Worm (Caenorhabditis elegans): ENCODE data around the gene F25E2.3.

Gene F25E2.3

ce11 chrX:857658-858057 lies 44.7 kb upstream of the F25E2.3 start:
- no peak for TF ChIP-seq ztf-26 (tag; optimal IDR thresholded peaks at IDR 0.05)
- TF ChIP-seq hsf-1 (GFP tag; IDR thresholded peaks at IDR 0.05): 0 out of 2 replicates have a peak, but pooled peaks have one; percentile 30
- 0 out of 2 replicates have a peak, but pooled peaks have one; percentile 32 for TF ChIP-seq madf-3 (GFP tag; IDR thresholded peaks at IDR 0.05)
- no peak for TF ChIP-seq pha-4 (tag; optimal IDR thresholded peaks at IDR 0.05)

DNA sequence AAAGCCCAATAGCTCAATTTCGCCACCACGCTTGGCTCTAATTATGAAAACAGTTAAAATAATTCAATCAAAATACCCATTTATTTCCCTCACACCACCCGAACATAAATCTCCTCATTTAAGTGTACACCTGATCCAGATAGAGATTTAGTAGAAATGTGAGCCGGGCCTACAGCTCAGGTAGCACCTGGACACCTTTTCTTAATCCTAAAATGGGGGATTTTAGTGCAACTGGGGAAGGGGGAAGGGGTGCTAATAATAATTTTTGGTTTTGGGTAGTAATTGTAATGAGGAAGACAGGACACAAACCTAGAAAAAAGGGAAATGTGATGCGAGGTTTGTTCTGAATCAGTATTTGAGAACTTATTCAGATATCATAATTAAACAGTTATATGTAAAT lies 40.6 kb upstream of the F25E2.3 start:
- TF ChIP-seq nfya-2 (GFP tag; IDR thresholded peaks at IDR 0.05): no peak
- no peak for TF ChIP-seq F33H1.4 (GFP tag; IDR thresholded peaks at IDR 0.05)
- no peak for TF ChIP-seq lir-1 (GFP tag; conservative IDR thresholded peaks at IDR 0.05)
- no peak for TF ChIP-seq egrh-3 (GFP tag; IDR thresholded peaks at IDR 0.05)

DNA sequence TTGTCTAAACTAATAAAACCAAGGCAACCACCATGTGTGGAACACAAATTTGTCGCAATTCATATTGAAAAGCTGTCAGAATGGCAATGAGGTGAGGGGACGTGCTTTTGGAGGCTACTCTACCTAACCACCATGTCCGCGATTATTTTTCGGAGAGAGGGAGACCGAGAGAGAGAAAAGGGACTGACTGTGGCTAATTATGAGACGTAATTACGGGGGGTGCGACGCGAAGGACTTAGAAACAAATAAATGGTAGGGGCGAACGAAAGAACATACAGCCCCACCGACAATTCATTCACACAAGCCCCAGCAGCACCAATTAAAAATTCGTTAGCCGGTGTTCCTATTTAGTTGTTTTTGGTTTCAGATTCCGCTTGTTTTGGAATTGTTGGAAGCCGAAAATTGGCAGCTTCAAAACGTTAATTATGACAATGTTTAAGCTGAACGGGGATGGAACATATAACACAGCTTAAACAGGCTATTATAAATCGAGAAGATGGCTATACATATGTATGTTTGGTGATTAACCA lies 39.8 kb upstream of the F25E2.3 start:
- TF ChIP-seq snpc-1.1 (tag; optimal IDR thresholded peaks at IDR 0.05; ENCODE audit: insufficient read depth) (no peak), ceh-58 (GFP tag; IDR thresholded peaks at IDR 0.05) (no peak), T26A5.8 (tag; optimal IDR thresholded peaks at IDR 0.05) (no peak), lin-54 (GFP tag; optimal IDR thresholded peaks at IDR 0.05) (no peak), fkh-3 (tag; optimal IDR thresholded peaks at IDR 0.05) (no peak), rpc-1 (optimal IDR thresholded peaks at IDR 0.05) (no peak), rpc-1 (tag; optimal IDR thresholded peaks at IDR 0.05) (no peak), Y53G8AR.9 (GFP tag; conservative IDR thresholded peaks at IDR 0.05) (no peak), attf-3 (GFP tag; conservative IDR thresholded peaks at IDR 0.05) (no peak), let-526 (GFP tag; IDR thresholded peaks at IDR 0.05) (no peak), unc-62 (GFP tag; optimal IDR thresholded peaks at IDR 0.05) (no peak), tbx-9 (tag; optimal IDR thresholded peaks at IDR 0.05; ENCODE audit: borderline replicate concordance) (no peak), bed-2 (GFP tag; IDR thresholded peaks at IDR 0.05) (no peak), nhr-90 (tag; optimal IDR thresholded peaks at IDR 0.05) (no peak), lin-26 (GFP tag; IDR thresholded peaks at IDR 0.05) (no peak), sea-2 (GFP tag; IDR thresholded peaks at IDR 0.05) (no peak)

DNA sequence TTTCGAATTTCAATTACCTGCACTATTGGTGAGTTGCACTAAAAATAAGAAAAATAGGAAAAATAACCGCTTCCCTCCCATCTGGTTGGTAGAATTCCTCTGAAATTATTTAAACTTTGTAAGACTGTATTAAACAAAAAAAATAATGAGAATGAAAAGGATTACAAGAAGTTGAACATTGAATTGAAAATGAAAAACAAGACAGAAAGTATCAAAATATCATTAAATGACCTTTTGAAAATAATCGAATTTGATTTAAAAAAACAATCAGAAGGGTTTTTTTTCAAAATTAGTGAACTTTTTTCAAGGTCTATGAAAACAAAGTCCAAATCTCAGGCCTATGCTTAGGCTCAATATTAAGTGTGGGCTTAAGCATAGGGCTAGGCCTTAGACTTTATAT lies 38.5 kb upstream of the F25E2.3 start, which contains the start of gene igcm-1:
Gene igcm-1, minus strand, starts transcription at position 101 of the 400 bp plus-strand sequence.
- no peak for TF ChIP-seq cebp-2 (GFP tag; IDR thresholded peaks at IDR 0.05)
- TF ChIP-seq ztf-28 (GFP tag; IDR thresholded peaks at IDR 0.05): no peak
- no peak for TF ChIP-seq madf-10 (tag; optimal IDR thresholded peaks at IDR 0.05)
- no peak for TF ChIP-seq snpc-3.4 (tag; optimal IDR thresholded peaks at IDR 0.05)
- TF ChIP-seq gei-17 (GFP tag; optimal IDR thresholded peaks at IDR 0.05): no peak
- TF ChIP-seq bed-2 (GFP tag; IDR thresholded peaks at IDR 0.05): no peak

- TF ChIP-seq aptf-3 (GFP tag; IDR thresholded peaks at IDR 0.05) (no peak), bed-2 (GFP tag; IDR thresholded peaks at IDR 0.05) (no peak), lsl-1 (GFP tag; optimal IDR thresholded peaks at IDR 0.05) (no peak)
Measured at ce11 chrX:845443-845842, 32.5 kb upstream of the F25E2.3 start.

DNA sequence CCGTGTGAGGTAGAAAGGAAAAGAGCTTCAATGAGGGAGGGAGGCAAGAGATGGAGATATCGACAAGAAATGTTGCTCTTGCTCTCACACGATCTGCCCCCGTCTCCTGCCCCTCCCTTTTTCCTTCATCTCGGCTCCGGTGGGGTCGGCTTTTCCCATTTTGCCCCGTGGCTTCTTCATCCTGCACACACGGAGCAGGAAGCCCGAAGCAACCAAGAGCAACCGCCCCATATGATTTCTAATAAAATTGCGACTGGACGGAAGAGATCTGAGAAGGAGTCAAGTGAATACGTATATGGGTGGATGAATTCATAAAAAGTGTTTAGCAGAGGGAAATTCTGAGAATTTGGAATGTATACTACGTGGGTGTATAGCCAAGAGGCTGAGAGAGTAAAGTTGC lies 31.7 kb upstream of the F25E2.3 start:
- TF ChIP-seq zfh-2 (GFP tag; conservative IDR thresholded peaks at IDR 0.05) (peak; percentile 94), rcor-1 (GFP tag; IDR thresholded peaks at IDR 0.05) (peak; percentile 16; the same call in 1 of the 2 replicates), egrh-3 (GFP tag; IDR thresholded peaks at IDR 0.05) (peak; percentile 14; the same call in 1 of the 2 replicates), F39B2.1 (GFP tag; IDR thresholded peaks at IDR 0.05) (no peak), madf-3 (GFP tag; IDR thresholded peaks at IDR 0.05) (0 out of 2 replicates have a peak, but pooled peaks have one; percentile 42), sptf-2 (GFP tag; optimal IDR thresholded peaks at IDR 0.05) (no peak), snpc-1.1 (tag; optimal IDR thresholded peaks at IDR 0.05; ENCODE audit: insufficient read depth) (no peak), dpl-1 (GFP tag; optimal IDR thresholded peaks at IDR 0.05) (no peak)

Data from whole organism, young adult.